Worm (Caenorhabditis elegans) whole organism, early embryonic: Measurements from ENCODE around the gene C38C3.4.

Source experiments
- B0310.2 ChIP-seq: sonication (generic microtip); optimal IDR thresholded peaks from 2 replicates; lab custom pipeline; 2016; ENCODE audit warnings: mild to moderate bottlenecking, missing genetic modification characterization, missing compliant biosample characterization
- F13C5.2 ChIP-seq: sonication (generic microtip); optimal IDR thresholded peaks from 2 replicates; lab custom pipeline; 2017; ENCODE audit warnings: mild to moderate bottlenecking, missing genetic modification characterization, inconsistent platforms, missing compliant biosample characterization
- aly-1 ChIP-seq: sonication (generic microtip); optimal IDR thresholded peaks from 2 replicates; lab custom pipeline; 2016; ENCODE audit warnings: missing genetic modification characterization, missing compliant biosample characterization
- ama-1 ChIP-seq: fragments of 150-350 bp; optimal IDR thresholded peaks from 2 replicates; lab custom pipeline; 2014
- ceh-13 ChIP-seq: fragments of 200-800 bp; sonication (Bioruptor generic); optimal IDR thresholded peaks from 2 replicates; lab custom pipeline; 2018; ENCODE audit warnings: mild to moderate bottlenecking, missing genetic modification characterization, missing compliant biosample characterization
- ceh-36 ChIP-seq: sonication (generic microtip); optimal IDR thresholded peaks from 2 replicates; lab custom pipeline; 2016; ENCODE audit warnings: missing genetic modification characterization, inconsistent platforms, missing compliant biosample characterization
- ets-7 ChIP-seq: sonication (generic microtip); optimal IDR thresholded peaks from 2 replicates; lab custom pipeline; 2016; ENCODE audit warnings: missing genotype, missing genetic modification characterization, missing compliant biosample characterization
- flt-1 ChIP-seq: fragments of 200-800 bp; sonication (Bioruptor generic); IDR thresholded peaks from 2 replicates; pipeline ENCODE4 v1.3.6; 2022; ENCODE audit warnings: missing genetic modification characterization, missing compliant biosample characterization
- hmbx-1 ChIP-seq: sonication (generic microtip); optimal IDR thresholded peaks from 2 replicates; lab custom pipeline; 2016; ENCODE audit warnings: mild to moderate bottlenecking, missing genetic modification characterization, missing compliant biosample characterization
- hmg-4 ChIP-seq: fragments of 200-800 bp; sonication (Bioruptor generic); optimal IDR thresholded peaks from 2 replicates; lab custom pipeline; 2018; ENCODE audit warnings: mild to moderate bottlenecking, missing genetic modification characterization, missing compliant biosample characterization
- hnd-1 ChIP-seq: sonication (generic microtip); optimal IDR thresholded peaks from 2 replicates; lab custom pipeline; 2016; ENCODE audit warnings: missing genetic modification characterization, missing compliant biosample characterization
- pes-1 ChIP-seq: fragments of 200-800 bp; sonication (Bioruptor generic); IDR thresholded peaks from 2 replicates; pipeline ENCODE4 v1.3.6; 2022; ENCODE audit warnings: missing genetic modification reagents, missing genetic modification characterization, missing compliant biosample characterization
- scrt-1 ChIP-seq: fragments of 200-800 bp; sonication (Bioruptor generic); IDR thresholded peaks from 2 replicates; pipeline ENCODE4 v1.3.6; 2022; ENCODE audit warnings: missing genetic modification characterization, missing compliant biosample characterization
- sea-1 ChIP-seq: fragments of 200-800 bp; sonication (Bioruptor generic); conservative IDR thresholded peaks from 2 replicates; pipeline ENCODE4 v1.3.6; 2022; ENCODE audit warnings: missing genetic modification characterization, missing compliant biosample characterization
- tbx-11 ChIP-seq: fragments of 200-800 bp; sonication (Bioruptor generic); IDR thresholded peaks from 2 replicates; pipeline ENCODE4 v1.3.6; 2022; ENCODE audit warnings: missing genetic modification characterization, missing compliant biosample characterization
- tbx-37 ChIP-seq: fragments of 200-800 bp; sonication (Bioruptor generic); conservative IDR thresholded peaks from 2 replicates; pipeline ENCODE4 v1.3.6; 2022; ENCODE audit warnings: missing genetic modification reagents, missing genetic modification characterization, missing compliant biosample characterization
- tra-4 ChIP-seq: sonication (generic microtip); optimal IDR thresholded peaks from 2 replicates; lab custom pipeline; 2017; ENCODE audit warnings: missing genetic modification characterization, missing compliant biosample characterization

The C38C3.4 gene

ce11 chrV:1481742-1482141 is at the start of gene C38C3.4:
TSS of gene C38C3.4 (plus strand) at chrV:1482042.
- no peak for TF ChIP-seq hmbx-1 (tag; lab: Kevin White, UChicago)
- TF ChIP-seq ceh-36 (tag; lab: Kevin White, UChicago), result peak; percentile 57

DNA sequence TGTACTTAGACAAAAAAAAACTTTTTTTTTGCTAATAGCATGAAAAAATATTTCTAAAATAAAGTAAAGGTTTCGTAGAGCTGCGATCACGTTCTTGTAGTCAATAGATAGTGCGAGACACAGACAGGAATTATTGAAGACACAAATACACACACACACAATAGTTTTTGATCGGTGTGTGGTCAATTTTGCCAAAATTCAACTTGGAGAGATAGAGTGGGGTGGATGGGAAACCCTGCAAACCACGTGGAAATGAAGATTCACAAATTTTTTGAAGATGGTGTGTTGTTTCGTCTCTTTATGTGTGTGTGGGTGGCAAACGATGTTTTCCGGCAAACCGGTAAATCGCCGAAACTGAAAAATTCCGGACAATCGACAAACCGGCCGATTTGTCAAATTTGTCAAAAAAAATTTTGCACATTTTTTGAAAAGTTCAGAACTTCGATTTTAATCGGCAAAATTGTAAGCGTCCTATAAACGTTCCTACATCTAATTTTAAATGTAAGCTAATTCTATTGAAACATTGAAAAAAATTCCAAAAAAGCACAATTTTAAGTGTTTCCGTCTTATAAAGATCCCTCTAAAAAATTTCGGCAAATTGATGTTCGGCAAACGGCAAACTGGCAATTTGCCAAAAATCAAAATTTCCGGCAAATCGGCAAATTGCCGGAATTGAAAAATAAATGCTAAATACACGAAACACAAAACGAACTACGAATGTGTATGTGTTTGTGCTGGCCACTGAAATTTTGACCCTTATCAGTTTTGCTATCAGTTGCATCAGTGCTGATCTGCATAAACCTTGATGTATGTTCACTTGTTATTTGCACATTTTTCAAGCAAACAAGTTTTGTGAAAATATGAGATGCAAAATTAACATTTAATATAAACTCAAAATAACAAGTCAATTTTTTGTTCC is 49.1 kb upstream of the C38C3.4 start:
- TF ChIP-seq ceh-36 (tag; lab: Kevin White, UChicago), result no peak
- TF ChIP-seq ama-1 (lab: Kevin White, UChicago), result no peak
- TF ChIP-seq tra-4 (tag; lab: Kevin White, UChicago), result no peak
- no peak for TF ChIP-seq scrt-1 (GFP tag; lab: Robert Waterston, UW)

- TF ChIP-seq tbx-37, result no peak
- no peak for TF ChIP-seq ceh-13 (GFP tag; lab: Kevin White, UChicago)
- TF ChIP-seq flt-1 (GFP tag; lab: Robert Waterston, UW), result no peak
- no peak for TF ChIP-seq F13C5.2 (tag; lab: Kevin White, UChicago)
- no peak for TF ChIP-seq ets-7 (tag; lab: Kevin White, UChicago)
- no peak for TF ChIP-seq ama-1 (lab: Kevin White, UChicago)
- no peak for TF ChIP-seq sea-1 (GFP tag; lab: Robert Waterston, UW)
- no peak for TF ChIP-seq pes-1
- TF ChIP-seq B0310.2 (tag; lab: Kevin White, UChicago), result no peak
- no peak for TF ChIP-seq hmbx-1 (tag; lab: Kevin White, UChicago)
- TF ChIP-seq tra-4 (tag; lab: Kevin White, UChicago), result no peak
Measured at ce11 chrV:1433419-1433765, 48.5 kb upstream of the C38C3.4 start.

- TF ChIP-seq hmbx-1 (tag; lab: Kevin White, UChicago), result no peak
- no peak for TF ChIP-seq tra-4 (tag; lab: Kevin White, UChicago)
- no peak for TF ChIP-seq ceh-36 (tag; lab: Kevin White, UChicago)
- no peak for TF ChIP-seq ceh-13 (GFP tag; lab: Kevin White, UChicago)
- TF ChIP-seq sea-1 (GFP tag; lab: Robert Waterston, UW), result no peak
- TF ChIP-seq ets-7 (tag; lab: Kevin White, UChicago), result no peak
- TF ChIP-seq scrt-1 (GFP tag; lab: Robert Waterston, UW), result no peak
- TF ChIP-seq hnd-1, result no peak
- TF ChIP-seq flt-1 (GFP tag; lab: Robert Waterston, UW), result no peak
- TF ChIP-seq tbx-37, result no peak
- TF ChIP-seq tbx-11, result no peak
- TF ChIP-seq hmg-4 (GFP tag; lab: Kevin White, UChicago), result no peak
- no peak for TF ChIP-seq aly-1 (tag; lab: Kevin White, UChicago)
Measured at ce11 chrV:1434398-1434797, 47.4 kb upstream of the C38C3.4 start.

ce11 chrV:1435106-1435505 is 46.7 kb upstream of the C38C3.4 start:
- TF ChIP-seq hmbx-1 (tag; lab: Kevin White, UChicago) (no peak), tbx-11 (no peak), tbx-37 (no peak), scrt-1 (GFP tag; lab: Robert Waterston, UW) (no peak), ceh-36 (tag; lab: Kevin White, UChicago) (no peak), ama-1 (lab: Kevin White, UChicago) (no peak), ets-7 (tag; lab: Kevin White, UChicago) (no peak), flt-1 (GFP tag; lab: Robert Waterston, UW) (no peak), B0310.2 (tag; lab: Kevin White, UChicago) (no peak), hnd-1 (no peak), tra-4 (tag; lab: Kevin White, UChicago) (no peak), F13C5.2 (tag; lab: Kevin White, UChicago) (no peak), hmg-4 (GFP tag; lab: Kevin White, UChicago) (no peak), aly-1 (tag; lab: Kevin White, UChicago) (no peak), pes-1 (no peak), ceh-13 (GFP tag; lab: Kevin White, UChicago) (no peak), sea-1 (GFP tag; lab: Robert Waterston, UW) (no peak)

DNA sequence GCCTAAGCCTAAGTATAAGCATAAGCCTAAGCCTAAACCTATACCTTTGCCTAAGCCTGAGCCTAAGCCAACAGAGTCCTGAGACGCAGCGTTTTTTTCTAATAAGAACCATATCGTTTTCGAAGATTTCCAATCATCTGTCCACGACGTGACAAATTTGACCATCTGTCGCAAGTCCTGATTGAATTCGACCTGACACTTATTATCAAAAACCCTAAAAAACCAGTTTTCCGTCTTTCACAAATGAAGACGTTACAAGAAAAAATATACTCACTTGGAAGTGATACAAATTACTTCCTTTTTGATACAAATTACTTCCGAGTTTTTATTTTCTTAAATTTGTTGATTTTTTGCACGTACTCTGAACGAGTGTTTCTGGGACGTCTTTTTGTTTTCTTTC is 43.6 kb upstream of the C38C3.4 start:
- no peak for TF ChIP-seq tbx-11
- TF ChIP-seq ceh-13 (GFP tag; lab: Kevin White, UChicago), result no peak

DNA sequence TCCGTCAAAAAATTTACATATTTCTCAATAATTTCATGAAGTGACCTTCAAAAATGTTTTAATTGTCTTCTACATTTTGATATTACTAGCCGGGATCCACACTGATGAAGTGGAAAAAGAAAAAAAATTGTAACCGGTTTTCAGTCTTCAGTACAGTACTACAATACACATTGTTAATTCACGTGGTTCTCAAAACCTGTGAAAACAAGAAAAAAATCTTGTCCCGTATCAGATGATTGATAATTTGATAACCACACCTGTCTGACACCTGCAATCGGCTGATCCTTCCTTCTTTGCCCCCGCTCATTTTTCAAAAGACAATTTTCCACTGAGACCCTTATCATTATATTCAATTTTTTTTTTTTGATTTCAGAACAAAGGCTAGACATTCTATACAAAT is 43.0 kb upstream of the C38C3.4 start, which contains the start of gene R09B5.11:
R09B5.11 (plus strand) TSS at position 374 of the 400 bp plus-strand sequence.
- TF ChIP-seq ceh-36 (tag; lab: Kevin White, UChicago) (no peak), pes-1 (no peak), F13C5.2 (tag; lab: Kevin White, UChicago) (no peak), sea-1 (GFP tag; lab: Robert Waterston, UW) (no peak), hnd-1 (no peak), hmg-4 (GFP tag; lab: Kevin White, UChicago) (no peak), tbx-37 (no peak), ets-7 (tag; lab: Kevin White, UChicago) (no peak), ama-1 (lab: Kevin White, UChicago) (no peak), tra-4 (tag; lab: Kevin White, UChicago) (no peak), ceh-13 (GFP tag; lab: Kevin White, UChicago) (no peak), tbx-11 (no peak), scrt-1 (GFP tag; lab: Robert Waterston, UW) (no peak), hmbx-1 (tag; lab: Kevin White, UChicago) (no peak), aly-1 (tag; lab: Kevin White, UChicago) (no peak), B0310.2 (tag; lab: Kevin White, UChicago) (no peak), flt-1 (GFP tag; lab: Robert Waterston, UW) (no peak)
